Worm (Caenorhabditis elegans) whole organism, L1 larva: ENCODE results near the gene ttr-59.

Experiments used
- irx-1 ChIP-seq: sonication (generic microtip); optimal IDR thresholded peaks from 2 replicates; lab custom pipeline; 2016; ENCODE audit warnings: missing genetic modification characterization, missing compliant biosample characterization
- nhr-28 ChIP-seq: fragments of 150-350 bp; optimal IDR thresholded peaks from 2 replicates; lab custom pipeline; 2014; ENCODE audit warnings: missing biosample characterization, missing genetic modification characterization

DNA sequence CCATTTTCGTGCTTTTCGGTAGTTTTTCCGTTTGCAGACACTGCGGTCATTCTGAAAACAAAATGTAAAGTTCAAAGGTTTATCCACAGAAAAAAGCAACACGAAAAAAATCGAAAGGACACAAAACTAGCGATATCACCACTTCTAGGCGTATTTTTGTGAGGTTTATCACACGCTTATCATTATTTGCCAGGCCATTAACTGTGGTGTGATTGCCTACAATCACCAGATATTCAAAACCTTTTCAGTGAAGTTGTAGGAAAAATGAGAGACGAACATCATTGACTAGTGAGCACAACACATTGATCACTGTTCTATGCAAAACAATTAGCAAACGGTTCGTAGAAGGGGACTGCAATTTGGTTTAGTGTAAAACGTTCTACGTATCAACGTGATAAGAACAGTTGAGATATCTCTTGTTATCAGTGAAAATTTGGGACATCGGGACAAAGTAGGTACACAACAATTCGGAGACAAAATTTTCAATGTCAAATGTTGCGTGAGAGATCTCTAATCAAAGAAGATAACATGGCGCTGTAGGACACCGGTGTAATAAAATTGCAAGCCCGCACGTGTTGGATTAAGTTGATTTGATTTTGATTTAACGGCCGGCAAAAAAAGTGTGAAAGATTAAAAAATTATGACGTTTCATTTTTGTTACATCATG, 24.0 kb upstream of the ttr-59 start, which contains the start of gene sur-5:
- TF ChIP-seq nhr-28 = no peak
- TF ChIP-seq irx-1 = no peak
